Fruit fly (Drosophila melanogaster): Measurements from ENCODE around the gene Dph4.

- TF ChIP-seq lola (GFP tag; optimal IDR thresholded peaks at IDR 0.05) (no peak), pan (optimal IDR thresholded peaks at IDR 0.05) (no peak), br (GFP tag; optimal IDR thresholded peaks at IDR 0.05) (no peak), dmrt93B (GFP tag; optimal IDR thresholded peaks at IDR 0.05) (no peak), Sp1 (GFP tag; optimal IDR thresholded peaks at IDR 0.05) (peak; percentile 37), OdsH (GFP tag; optimal IDR thresholded peaks at IDR 0.05) (no peak), dl (GFP tag; optimal IDR thresholded peaks at IDR 0.05; ENCODE audit: insufficient read depth in 1 of 2, partially characterized antibody in 2 of 2) (no peak), jim (GFP tag; optimal IDR thresholded peaks at IDR 0.05) (no peak)
Measured at dm6 chr3R:5572900-5573665, 50.8 kb downstream of the Dph4 start.
